Worm (Caenorhabditis elegans) whole organism, late embryonic: ENCODE results near the gene sdz-7.
A peak's percentile ranks its signal among the peaks of the same experiment; 100 is the strongest.

ENCODE experiments used
- ceh-30 ChIP-seq: fragments of 150-350 bp; optimal IDR thresholded peaks from 2 replicates; lab custom pipeline; 2014; ENCODE audit warnings: missing biosample characterization, missing genetic modification characterization
- eyg-1 ChIP-seq: sonication (generic microtip); optimal IDR thresholded peaks from 2 replicates; lab custom pipeline; 2016; ENCODE audit warnings: missing genotype, missing genetic modification characterization, missing compliant biosample characterization
- nhr-11 ChIP-seq: fragments of 150-350 bp; optimal IDR thresholded peaks from 2 replicates; lab custom pipeline; 2014; ENCODE audit warnings: missing biosample characterization, missing genetic modification characterization
- pag-3 ChIP-seq: sonication (generic microtip); optimal IDR thresholded peaks from 2 replicates; lab custom pipeline; 2016; ENCODE audit warnings: missing compliant biosample characterization, missing genetic modification characterization, borderline replicate concordance
- pha-4 ChIP-seq: fragments of 150-350 bp; optimal IDR thresholded peaks from 2 replicates; lab custom pipeline; 2018; ENCODE audit warnings: missing biosample characterization, missing genetic modification reagents, missing genetic modification characterization
- pros-1 ChIP-seq: fragments of 150-350 bp; optimal IDR thresholded peaks from 2 replicates; lab custom pipeline; 2014; ENCODE audit warnings: missing biosample characterization, missing genetic modification reagents, missing genetic modification characterization
- sdc-2 ChIP-seq: sonication (generic microtip); optimal IDR thresholded peaks from 2 replicates; lab custom pipeline; 2016; ENCODE audit warnings: missing genotype, missing genetic modification characterization, missing compliant biosample characterization
- tbx-2 ChIP-seq: sonication (generic microtip); optimal IDR thresholded peaks from 2 replicates; lab custom pipeline; 2016; ENCODE audit warnings: missing genetic modification characterization, missing compliant biosample characterization
- ttx-3 ChIP-seq: sonication (generic microtip); optimal IDR thresholded peaks from 2 replicates; lab custom pipeline; 2016; ENCODE audit warnings: missing genetic modification reagents, missing genetic modification characterization, missing compliant biosample characterization
- unc-42 ChIP-seq: sonication (generic microtip); optimal IDR thresholded peaks from 2 replicates; lab custom pipeline; 2016; ENCODE audit warnings: missing genotype, missing genetic modification characterization, missing compliant biosample characterization
- unc-55 ChIP-seq: sonication (generic microtip); optimal IDR thresholded peaks from 2 replicates; lab custom pipeline; 2017; ENCODE audit warnings: missing biosample characterization, missing genetic modification reagents, missing genetic modification characterization

DNA sequence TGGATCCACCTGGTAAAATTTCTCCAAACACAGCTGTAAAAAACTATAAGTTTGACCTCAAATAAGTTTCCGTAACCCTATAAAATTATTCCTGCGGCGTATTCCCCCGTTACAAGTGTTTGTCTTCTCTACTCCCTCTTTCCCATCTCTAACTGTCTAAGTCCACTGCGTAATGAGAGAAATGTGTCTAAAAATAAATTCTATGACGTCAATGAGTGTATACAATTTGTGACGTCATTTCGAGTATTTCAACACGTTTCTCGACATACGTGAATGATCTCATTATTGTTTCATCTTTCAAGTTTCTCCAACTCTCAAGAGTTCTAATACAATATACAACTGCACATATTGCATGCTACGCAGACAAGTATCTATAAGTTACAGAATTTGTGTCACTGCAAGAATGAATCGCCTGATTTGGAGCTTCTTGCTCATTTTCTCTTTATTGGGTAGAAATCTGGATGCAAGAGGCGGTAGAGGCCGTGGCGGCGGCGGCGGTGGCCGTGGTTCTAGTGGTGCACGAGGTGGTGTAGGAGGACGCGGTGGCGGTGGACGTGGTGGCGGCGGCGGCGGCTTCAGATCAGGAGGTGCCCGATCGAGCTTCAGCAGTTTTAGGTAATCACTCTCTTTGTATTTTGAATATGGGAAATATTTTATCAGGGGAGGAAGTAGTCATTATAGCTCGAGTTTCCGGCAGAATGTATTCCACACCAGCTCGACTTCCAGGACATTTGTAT is 20.2 kb upstream of the sdz-7 start, which contains the start of gene F53C3.6:
- TF ChIP-seq ceh-30 (no peak), tbx-2 (tag; lab: Kevin White, UChicago) (peak; percentile 40), nhr-11 (tag; lab: Kevin White, UChicago) (no peak), pag-3 (tag; lab: Kevin White, UChicago) (no peak), unc-42 (tag; lab: Kevin White, UChicago) (peak; percentile 70), eyg-1 (no peak), pha-4 (tag; lab: Kevin White, UChicago) (no peak), sdc-2 (peak; percentile 20), ttx-3 (tag; lab: Kevin White, UChicago) (no peak), unc-55 (GFP tag; lab: Kevin White, UChicago) (peak; percentile 15), pros-1 (tag; lab: Kevin White, UChicago) (no peak)
